Worm (Caenorhabditis elegans) whole organism, L3 larva: Measurements from ENCODE around the gene F36F12.7.
"Not testable (repeated sequence)": the region's sequence is repeated elsewhere in the genome, so short reads cannot be mapped to it uniquely, and the experiment has no call there.

Source experiments
- ZK546.5 ChIP-seq: sonication (generic microtip); optimal IDR thresholded peaks from 2 replicates; lab custom pipeline; 2017; ENCODE audit warnings: missing biosample characterization, missing genetic modification characterization
- aly-2 ChIP-seq: fragments of 150-350 bp; optimal IDR thresholded peaks from 2 replicates; lab custom pipeline; 2014; ENCODE audit warnings: missing biosample characterization, missing genetic modification characterization
- ama-1 ChIP-seq: fragments of 150-350 bp; optimal IDR thresholded peaks from 2 replicates; lab custom pipeline; 2018
- ceh-16 ChIP-seq: sonication (generic microtip); optimal IDR thresholded peaks from 2 replicates; lab custom pipeline; 2017; ENCODE audit warnings: missing biosample characterization, missing genetic modification characterization
- ceh-28 ChIP-seq: fragments of 150-350 bp; optimal IDR thresholded peaks from 2 replicates; lab custom pipeline; 2014; ENCODE audit warnings: missing biosample characterization, missing genetic modification reagents, missing genetic modification characterization
- ceh-82 ChIP-seq: fragments of 150-350 bp; optimal IDR thresholded peaks from 2 replicates; lab custom pipeline; 2014; ENCODE audit warnings: missing biosample characterization, missing genetic modification characterization
- ceh-9 ChIP-seq: sonication (generic microtip); optimal IDR thresholded peaks from 2 replicates; lab custom pipeline; 2018; ENCODE audit warnings: missing biosample characterization, missing genetic modification characterization
- daf-12 ChIP-seq: fragments of 150-350 bp; optimal IDR thresholded peaks from 2 replicates; lab custom pipeline; 2014; ENCODE audit warnings: missing biosample characterization, missing genetic modification reagents, missing genetic modification characterization
- egl-5 ChIP-seq: fragments of 150-350 bp; optimal IDR thresholded peaks from 2 replicates; lab custom pipeline; 2017; ENCODE audit warnings: missing biosample characterization, missing genetic modification reagents, missing genetic modification characterization, inconsistent platforms
- elt-3 ChIP-seq, 3 experiments: fragments of 150-350 bp in 1 of 3; sonication (generic microtip) in 2 of 3; optimal IDR thresholded peaks; 2 replicates in 2 of 3; 4 replicates in 1 of 3; lab custom pipeline; 2014 to 2017; ENCODE audit warnings: missing biosample characterization in 3 of 3, missing genetic modification characterization in 3 of 3
- fos-1 ChIP-seq: fragments of 150-350 bp; optimal IDR thresholded peaks from 2 replicates; lab custom pipeline; 2014; ENCODE audit warnings: missing biosample characterization, missing genetic modification characterization
- jun-1 ChIP-seq: fragments of 150-350 bp; optimal IDR thresholded peaks from 2 replicates; lab custom pipeline; 2014; ENCODE audit warnings: missing biosample characterization, missing genetic modification reagents, missing genetic modification characterization
- lin-39 ChIP-seq: fragments of 150-350 bp; optimal IDR thresholded peaks from 2 replicates; lab custom pipeline; 2018; ENCODE audit warnings: missing biosample characterization, missing genetic modification reagents, missing genetic modification characterization
- mml-1 ChIP-seq: fragments of 150-350 bp; sonication (generic microtip); optimal IDR thresholded peaks from 3 replicates; lab custom pipeline; 2014; ENCODE audit warnings: missing biosample characterization, missing genetic modification characterization
- nfya-1 ChIP-seq: sonication (generic microtip); optimal IDR thresholded peaks from 2 replicates; lab custom pipeline; 2017; ENCODE audit warnings: missing genetic modification characterization, mild to moderate bottlenecking, missing compliant biosample characterization, antibody characterized with exemption, moderate library complexity; ENCODE audit not compliant: insufficient read depth
- nhr-11 ChIP-seq: fragments of 150-350 bp; optimal IDR thresholded peaks from 2 replicates; lab custom pipeline; 2014; ENCODE audit warnings: missing biosample characterization, missing genetic modification characterization
- nhr-12 ChIP-seq: fragments of 150-350 bp; optimal IDR thresholded peaks from 2 replicates; lab custom pipeline; 2014; ENCODE audit warnings: missing biosample characterization, missing genetic modification characterization
- nhr-237 ChIP-seq: fragments of 150-350 bp; optimal IDR thresholded peaks from 2 replicates; lab custom pipeline; 2014; ENCODE audit warnings: missing biosample characterization, missing genetic modification characterization
- nhr-25 ChIP-seq: sonication (generic microtip); optimal IDR thresholded peaks from 2 replicates; lab custom pipeline; 2017; ENCODE audit warnings: missing biosample characterization, missing genetic modification characterization
- nhr-67 ChIP-seq: fragments of 150-350 bp; optimal IDR thresholded peaks from 2 replicates; lab custom pipeline; 2014; ENCODE audit warnings: missing biosample characterization, missing genetic modification characterization
- nhr-76 ChIP-seq: fragments of 150-350 bp; sonication (generic microtip); optimal IDR thresholded peaks from 5 replicates; lab custom pipeline; 2014; ENCODE audit warnings: missing biosample characterization, missing genetic modification characterization
- pha-4 ChIP-seq: fragments of 150-350 bp; optimal IDR thresholded peaks from 2 replicates; lab custom pipeline; 2014; ENCODE audit warnings: missing biosample characterization, missing genetic modification reagents, missing genetic modification characterization
- sea-2 ChIP-seq: fragments of 150-350 bp; sonication (generic microtip); optimal IDR thresholded peaks from 4 replicates; lab custom pipeline; 2014; ENCODE audit warnings: missing biosample characterization, missing genetic modification reagents, missing genetic modification characterization
- skn-1 ChIP-seq: fragments of 150-350 bp; optimal IDR thresholded peaks from 2 replicates; lab custom pipeline; 2014; ENCODE audit warnings: missing biosample characterization, missing genetic modification characterization
- snpc-4 ChIP-seq: fragments of 150-350 bp; optimal IDR thresholded peaks from 2 replicates; lab custom pipeline; 2014; ENCODE audit warnings: missing biosample characterization, missing genetic modification characterization
- tbx-2 ChIP-seq: sonication (generic microtip); optimal IDR thresholded peaks from 2 replicates; lab custom pipeline; 2016; ENCODE audit warnings: mild to moderate bottlenecking, missing genetic modification characterization, missing compliant biosample characterization
- unc-62 ChIP-seq: fragments of 150-350 bp; sonication (generic microtip); optimal IDR thresholded peaks from 4 replicates; lab custom pipeline; 2014; ENCODE audit warnings: missing biosample characterization, missing genetic modification reagents, missing genetic modification characterization
- zag-1 ChIP-seq: fragments of 150-350 bp; optimal IDR thresholded peaks from 2 replicates; lab custom pipeline; 2014; ENCODE audit warnings: missing biosample characterization, missing genetic modification characterization
- ztf-11 ChIP-seq: fragments of 150-350 bp; optimal IDR thresholded peaks from 2 replicates; lab custom pipeline; 2014; ENCODE audit warnings: missing biosample characterization, missing genetic modification characterization

Gene F36F12.7

ce11 chrV:2068728-2069443 lies 30.3 kb upstream of the F36F12.7 start:
- TF ChIP-seq fos-1 (no peak), ama-1 (peak; percentile 21)

- no peak for TF ChIP-seq nhr-12 (tag; lab: Kevin White, UChicago)
- TF ChIP-seq mml-1 (tag; lab: Kevin White, UChicago): no peak
- TF ChIP-seq nhr-25 (tag; lab: Kevin White, UChicago): no peak
- TF ChIP-seq tbx-2 (tag; lab: Kevin White, UChicago): no peak
- TF ChIP-seq, all 47 proteins: peak for 0
Measured at ce11 chrV:2072807-2073206, 26.3 kb upstream of the F36F12.7 start, which contains the start of gene Y40B10A.9. Gene Y40B10A.9 (minus strand): TSS chrV:2072907.

- TF ChIP-seq daf-12 (tag; lab: Kevin White, UChicago): no peak
- TF ChIP-seq jun-1: no peak
- peak; percentile 53 for TF ChIP-seq lin-39 (tag; lab: Kevin White, UChicago)
- no peak for TF ChIP-seq nhr-11 (tag; lab: Kevin White, UChicago)
Measured at ce11 chrV:2076043-2076442, 23.1 kb upstream of the F36F12.7 start.

- TF ChIP-seq unc-62 (GFP tag; lab: Kevin White, UChicago) (no peak), tbx-2 (tag; lab: Kevin White, UChicago) (no peak), mml-1 (tag; lab: Kevin White, UChicago) (no peak), aly-2 (tag; lab: Kevin White, UChicago) (no peak), ceh-28 (tag; lab: Kevin White, UChicago) (no peak)
Measured at ce11 chrV:2081269-2081668, 17.9 kb upstream of the F36F12.7 start.

- TF ChIP-seq nhr-25 (tag; lab: Kevin White, UChicago) (no peak), ceh-82 (no peak), egl-5 (tag; lab: Kevin White, UChicago) (peak; percentile 1)
Measured at ce11 chrV:2081894-2082293, 17.2 kb upstream of the F36F12.7 start.

ce11 chrV:2083869-2084268 lies 15.3 kb upstream of the F36F12.7 start:
- TF ChIP-seq fos-1 (no peak), egl-5 (tag; lab: Kevin White, UChicago) (no peak), nhr-76 (tag; lab: Kevin White, UChicago) (no peak), nhr-67 (no peak), daf-12 (tag; lab: Kevin White, UChicago) (no peak), snpc-4 (tag; lab: Kevin White, UChicago) (no peak), skn-1 (no peak), nhr-237 (tag; lab: Kevin White, UChicago) (no peak), zag-1 (tag; lab: Kevin White, UChicago) (no peak), ceh-9 (no peak), ama-1 (no peak), ceh-28 (tag; lab: Kevin White, UChicago) (no peak), ceh-16 (no peak), pha-4 (no peak), nfya-1 (tag; lab: Kevin White, UChicago) (no peak), ZK546.5 (tag; lab: Kevin White, UChicago) (no peak)
- TF ChIP-seq, all 47 proteins: peak for 0

- TF ChIP-seq ztf-11 (tag; lab: Kevin White, UChicago); elt-3 (tag; optimal IDR thresholded peaks at IDR 0.05; lab: Kevin White, UChicago); sea-2 (GFP tag; lab: Kevin White, UChicago): not testable (repeated sequence)
Measured at ce11 chrV:2085745-2086267, 13.3 kb upstream of the F36F12.7 start, which contains the start of gene F36F12.3. Gene F36F12.3 (plus strand): TSS chrV:2085795.
